Worm (Caenorhabditis elegans) whole organism, late embryonic: Measurements from ENCODE around the gene F56D6.13.

Source experiments
- ama-1 ChIP-seq: fragments of 150-350 bp; optimal IDR thresholded peaks from 2 replicates; lab custom pipeline; 2014
- npax-4 ChIP-seq: sonication (generic microtip); optimal IDR thresholded peaks from 2 replicates; lab custom pipeline; 2016; ENCODE audit warnings: missing genetic modification characterization, missing compliant biosample characterization
- pag-3 ChIP-seq: sonication (generic microtip); optimal IDR thresholded peaks from 2 replicates; lab custom pipeline; 2016; ENCODE audit warnings: missing compliant biosample characterization, missing genetic modification characterization, borderline replicate concordance
- pqm-1 ChIP-seq: sonication (generic microtip); optimal IDR thresholded peaks from 2 replicates; lab custom pipeline; 2016; ENCODE audit warnings: missing genetic modification characterization, missing compliant biosample characterization
- sdc-2 ChIP-seq: sonication (generic microtip); optimal IDR thresholded peaks from 2 replicates; lab custom pipeline; 2016; ENCODE audit warnings: missing genotype, missing genetic modification characterization, missing compliant biosample characterization
- tbx-2 ChIP-seq: sonication (generic microtip); optimal IDR thresholded peaks from 2 replicates; lab custom pipeline; 2016; ENCODE audit warnings: missing genetic modification characterization, missing compliant biosample characterization

ce11 chrIV:3904620-3905019, 4.6 kb upstream of the F56D6.13 start, which contains the start of gene F56D6.21:
- TF ChIP-seq pag-3 (tag; lab: Kevin White, UChicago) (no peak), sdc-2 (tag; lab: Kevin White, UChicago) (no peak), npax-4 (tag; lab: Kevin White, UChicago) (no peak), pqm-1 (tag; lab: Kevin White, UChicago) (no peak), ama-1 (lab: Kevin White, UChicago) (no peak), tbx-2 (tag; lab: Kevin White, UChicago) (no peak)
